Worm (Caenorhabditis elegans): Measurements from ENCODE around the gene nhr-78.

DNA sequence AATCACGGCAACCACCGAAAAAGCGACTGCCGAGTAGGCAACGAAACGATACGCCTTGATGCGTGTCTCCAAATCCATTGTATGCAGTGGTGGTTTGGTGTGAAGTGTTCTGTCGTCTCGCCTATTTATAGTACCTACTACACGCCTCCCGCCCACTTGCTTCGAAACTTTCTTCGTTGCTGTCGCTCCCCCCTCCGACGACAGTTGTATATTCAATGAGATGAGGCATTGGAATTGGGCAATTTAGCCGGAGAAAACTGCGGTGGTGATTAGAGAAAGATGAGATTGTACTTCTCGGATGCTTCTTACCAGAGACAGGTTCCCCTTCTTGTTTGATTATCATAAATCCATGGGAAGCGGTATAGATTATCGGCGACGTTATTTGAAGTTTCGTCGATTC lies 33.2 kb downstream of the nhr-78 start, which contains the start of gene col-34:
- TF ChIP-seq ces-1 (GFP tag; optimal IDR thresholded peaks at IDR 0.05) (no peak), unc-62 (GFP tag; optimal IDR thresholded peaks at IDR 0.05 in 1 of 2) (no peak), unc-62 (tag; optimal IDR thresholded peaks at IDR 0.05) (no peak), snpc-4 (tag; optimal IDR thresholded peaks at IDR 0.05) (no peak), lir-3 (tag; optimal IDR thresholded peaks at IDR 0.05) (no peak), ceh-62 (tag; optimal IDR thresholded peaks at IDR 0.05) (no peak), F49E8.2 (tag; optimal IDR thresholded peaks at IDR 0.05; ENCODE audit: borderline replicate concordance) (no peak), madf-5 (GFP tag; IDR thresholded peaks at IDR 0.05) (no peak), sdz-12 (GFP tag; optimal IDR thresholded peaks at IDR 0.05) (no peak), daf-12 (tag; optimal IDR thresholded peaks at IDR 0.05) (no peak), ama-1 (optimal IDR thresholded peaks at IDR 0.05) (no peak), fos-1 (tag; optimal IDR thresholded peaks at IDR 0.05) (no peak), skn-1 (tag; optimal IDR thresholded peaks at IDR 0.05) (no peak)
